Worm (Caenorhabditis elegans) whole organism, early embryonic: ENCODE results near the gene sod-4.

ENCODE experiments used
- ama-1 ChIP-seq: fragments of 150-350 bp; optimal IDR thresholded peaks from 2 replicates; lab custom pipeline; 2014
- flt-1 ChIP-seq: fragments of 200-800 bp; sonication (Bioruptor generic); IDR thresholded peaks from 2 replicates; pipeline ENCODE4 v1.3.6; 2022; ENCODE audit warnings: missing genetic modification characterization, missing compliant biosample characterization
- sea-1 ChIP-seq: fragments of 200-800 bp; sonication (Bioruptor generic); conservative IDR thresholded peaks from 2 replicates; pipeline ENCODE4 v1.3.6; 2022; ENCODE audit warnings: missing genetic modification characterization, missing compliant biosample characterization
- tbx-11 ChIP-seq: fragments of 200-800 bp; sonication (Bioruptor generic); IDR thresholded peaks from 2 replicates; pipeline ENCODE4 v1.3.6; 2022; ENCODE audit warnings: missing genetic modification characterization, missing compliant biosample characterization
- tra-4 ChIP-seq: sonication (generic microtip); optimal IDR thresholded peaks from 2 replicates; lab custom pipeline; 2017; ENCODE audit warnings: missing genetic modification characterization, missing compliant biosample characterization

ce11 chrIII:9496083-9496482 is 4.1 kb downstream of the sod-4 start:
- TF ChIP-seq ama-1 = no peak
- no peak for TF ChIP-seq tbx-11
- no peak for TF ChIP-seq sea-1 (GFP tag; lab: Robert Waterston, UW)
- no peak for TF ChIP-seq tra-4 (tag; lab: Kevin White, UChicago)
- TF ChIP-seq flt-1 (GFP tag; lab: Robert Waterston, UW) = no peak
